Fruit fly (Drosophila melanogaster) whole organism: ENCODE data around the gene Ir25a.

Experiments
- CG8478 ChIP-seq: fragments of >200 bp; optimal IDR thresholded peaks from 2 replicates; lab custom pipeline; 2018; ENCODE audit warnings: inconsistent platforms
- Dll ChIP-seq: fragments of >200 bp; optimal IDR thresholded peaks from 2 replicates; lab custom pipeline; 2017
- EcR ChIP-seq, 2 experiments: fragments of >200 bp; optimal IDR thresholded peaks; 2 replicates each; lab custom pipeline; 2017; ENCODE audit warnings: missing biosample characterization in 2 of 2, missing genetic modification characterization in 2 of 2, missing genetic modification reagents in 2 of 2
- pan ChIP-seq: fragments of >200 bp; optimal IDR thresholded peaks from 2 replicates; lab custom pipeline; 2017
- psq ChIP-seq: fragments of >200 bp; optimal IDR thresholded peaks from 2 replicates; lab custom pipeline; 2017
- usp ChIP-seq: fragments of >200 bp; optimal IDR thresholded peaks from 2 replicates; lab custom pipeline; 2017; ENCODE audit warnings: missing biosample characterization, missing genetic modification characterization, mixed read lengths

The Ir25a gene

dm6 chr2L:4847191-4847853 lies 12.2 kb upstream of the Ir25a start, which contains the start of the genes mxt and CG11927:
Gene mxt (minus strand): TSS chr2L:4847295.
Gene CG11927 (plus strand): TSS chr2L:4847766.
- no peak for TF ChIP-seq Dll
- no peak for TF ChIP-seq pan
- TF ChIP-seq usp (GFP tag; lab: Kevin White, UChicago) = no peak
- TF ChIP-seq psq (lab: Kevin White, UChicago) = no peak
- TF ChIP-seq CG8478 (lab: Kevin White, UChicago) = no peak
- TF ChIP-seq EcR (GFP tag; optimal IDR thresholded peaks at IDR 0.05; lab: Kevin White, UChicago) = no peak

- no peak for TF ChIP-seq psq (lab: Kevin White, UChicago)
- no peak for TF ChIP-seq usp (GFP tag; lab: Kevin White, UChicago)
- TF ChIP-seq pan = no peak
- TF ChIP-seq Dll = no peak
- no peak for TF ChIP-seq CG8478 (lab: Kevin White, UChicago)
- TF ChIP-seq EcR (GFP tag; optimal IDR thresholded peaks at IDR 0.05; lab: Kevin White, UChicago) = no peak
Observed at dm6 chr2L:4846629-4847125, 11.6 kb upstream of the Ir25a start.

dm6 chr2L:4838494-4839320 lies 3.6 kb upstream of the Ir25a start:
- TF ChIP-seq CG8478 (lab: Kevin White, UChicago) (no peak), Dll (no peak), pan (no peak), EcR (GFP tag; optimal IDR thresholded peaks at IDR 0.05; lab: Kevin White, UChicago) (no peak)

- TF ChIP-seq pan (no peak), usp (GFP tag; lab: Kevin White, UChicago) (no peak), psq (lab: Kevin White, UChicago) (no peak), CG8478 (lab: Kevin White, UChicago) (no peak), Dll (no peak), EcR (GFP tag; optimal IDR thresholded peaks at IDR 0.05; lab: Kevin White, UChicago) (no peak)
Observed at dm6 chr2L:4837772-4838397, 2.8 kb upstream of the Ir25a start, which contains the start of the genes tank and CG12194. Gene tank (minus strand): TSS chr2L:4837999. Gene CG12194 (plus strand): TSS chr2L:4838347.

- no peak for TF ChIP-seq CG8478 (lab: Kevin White, UChicago)
- TF ChIP-seq EcR (GFP tag; optimal IDR thresholded peaks at IDR 0.05; lab: Kevin White, UChicago) = no peak
- TF ChIP-seq Dll = no peak
- no peak for TF ChIP-seq usp (GFP tag; lab: Kevin White, UChicago)
- no peak for TF ChIP-seq pan
- no peak for TF ChIP-seq psq (lab: Kevin White, UChicago)
Observed at dm6 chr2L:4836193-4836592, 1.1 kb upstream of the Ir25a start.

DNA sequence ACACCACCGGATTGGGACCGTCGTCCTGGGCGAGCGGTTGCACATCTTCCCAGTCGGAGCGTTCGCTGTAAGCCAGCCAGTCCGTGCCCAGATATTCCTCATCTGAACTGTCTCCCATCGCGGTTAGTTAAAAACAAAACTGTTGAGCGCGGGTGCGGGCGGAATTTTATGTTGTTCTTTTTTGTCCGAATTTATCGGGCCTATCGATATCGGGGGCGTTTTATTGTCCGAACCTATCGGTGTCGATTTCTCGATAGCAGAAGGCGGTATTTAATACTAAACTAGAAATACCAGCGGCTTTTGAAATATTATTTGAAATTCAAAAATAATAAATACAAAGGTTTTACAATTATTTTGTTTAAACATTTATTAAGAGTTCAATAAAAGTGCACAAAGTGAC lies 4.6 kb downstream of the Ir25a start, which contains the start of gene Fnta:
Fnta (minus strand) TSS at position 204 of the 400 bp plus-strand sequence.
- no peak for TF ChIP-seq pan
- TF ChIP-seq Dll = no peak
- no peak for TF ChIP-seq psq (lab: Kevin White, UChicago)
- no peak for TF ChIP-seq EcR (GFP tag; optimal IDR thresholded peaks at IDR 0.05; lab: Kevin White, UChicago)
- TF ChIP-seq CG8478 (lab: Kevin White, UChicago) = no peak
- no peak for TF ChIP-seq usp (GFP tag; lab: Kevin White, UChicago)

- TF ChIP-seq CG8478 (lab: Kevin White, UChicago) = no peak
- TF ChIP-seq pan = no peak
- TF ChIP-seq EcR (GFP tag; optimal IDR thresholded peaks at IDR 0.05; lab: Kevin White, UChicago) = no peak
- TF ChIP-seq psq (lab: Kevin White, UChicago) = no peak
- TF ChIP-seq Dll = no peak
- TF ChIP-seq usp (GFP tag; lab: Kevin White, UChicago) = no peak
Observed at dm6 chr2L:4829040-4829439, 6.1 kb downstream of the Ir25a start.

DNA sequence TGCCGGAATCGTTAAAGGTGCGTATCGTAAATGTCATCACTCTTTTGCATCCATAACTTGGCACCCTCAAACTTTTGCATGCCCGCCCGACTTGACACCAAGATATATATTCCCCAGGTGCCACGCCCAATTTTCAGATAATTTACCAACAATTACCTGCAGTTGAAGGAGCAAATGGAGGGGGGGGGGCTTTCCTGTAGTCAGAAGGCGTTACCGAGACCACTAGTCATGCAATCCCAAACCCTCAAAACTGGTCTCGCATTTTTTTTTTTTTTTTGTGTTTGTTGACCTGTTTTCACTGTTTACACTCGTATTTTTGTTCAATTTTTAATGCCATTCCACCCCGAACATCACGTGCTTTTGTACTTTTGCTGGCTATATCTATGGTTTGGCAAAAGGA lies 9.4 kb downstream of the Ir25a start:
- TF ChIP-seq pan (no peak), EcR (GFP tag; optimal IDR thresholded peaks at IDR 0.05; lab: Kevin White, UChicago) (no peak), psq (lab: Kevin White, UChicago) (no peak)

DNA sequence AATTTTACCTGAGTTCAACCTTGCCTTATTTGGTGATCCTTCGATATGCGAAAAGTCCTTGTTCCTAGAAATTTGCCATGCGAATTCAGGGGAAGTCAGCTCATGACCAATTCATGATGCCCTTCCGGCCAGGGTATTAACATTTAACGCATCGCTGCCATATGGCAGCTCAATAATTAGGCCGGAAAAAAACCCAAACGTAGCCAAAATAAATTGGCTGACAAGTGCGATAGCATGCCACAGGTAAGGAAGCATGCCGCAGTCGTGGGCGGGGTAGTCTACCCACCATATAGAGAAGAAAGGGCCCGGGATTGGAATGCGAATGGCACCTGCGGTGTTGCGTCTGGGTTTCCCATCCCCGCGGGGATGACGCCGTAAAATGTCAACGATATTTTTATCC lies 11.3 kb downstream of the Ir25a start:
- TF ChIP-seq EcR (GFP tag; optimal IDR thresholded peaks at IDR 0.05; lab: Kevin White, UChicago) (no peak), usp (GFP tag; lab: Kevin White, UChicago) (no peak), psq (lab: Kevin White, UChicago) (no peak), CG8478 (lab: Kevin White, UChicago) (no peak), Dll (no peak), pan (no peak)

dm6 chr2L:4822258-4822657 lies 12.8 kb downstream of the Ir25a start:
- TF ChIP-seq Dll = no peak
- no peak for TF ChIP-seq CG8478 (lab: Kevin White, UChicago)
- no peak for TF ChIP-seq pan
- no peak for TF ChIP-seq EcR (GFP tag; optimal IDR thresholded peaks at IDR 0.05; lab: Kevin White, UChicago)
- TF ChIP-seq psq (lab: Kevin White, UChicago) = no peak
- no peak for TF ChIP-seq usp (GFP tag; lab: Kevin White, UChicago)

DNA sequence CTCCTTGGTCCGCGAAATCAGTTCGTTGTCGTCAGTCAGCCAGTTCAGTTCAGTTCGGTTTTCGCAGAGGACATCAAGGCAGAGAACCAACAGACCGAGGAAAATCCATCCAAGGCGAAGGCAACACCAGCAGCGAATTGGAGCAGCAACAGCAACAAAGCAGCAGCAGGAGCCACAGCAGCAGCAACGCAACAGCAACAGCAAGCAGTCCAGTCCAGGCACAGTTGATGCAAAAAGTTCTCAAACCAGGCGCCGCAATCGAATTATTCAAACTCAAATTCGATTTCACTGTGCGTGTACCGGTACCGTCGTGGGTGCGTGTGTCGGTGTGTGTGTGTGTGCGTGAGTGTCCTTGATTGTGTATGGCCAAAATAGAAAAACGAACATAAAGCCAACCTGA lies 13.3 kb downstream of the Ir25a start, which contains the start of gene CG15628:
CG15628 (plus strand) TSS at position 18 of the 400 bp plus-strand sequence.
- TF ChIP-seq CG8478 (lab: Kevin White, UChicago) (no peak), psq (lab: Kevin White, UChicago) (no peak), pan (no peak), usp (GFP tag; lab: Kevin White, UChicago) (no peak), Dll (no peak), EcR (GFP tag; optimal IDR thresholded peaks at IDR 0.05; lab: Kevin White, UChicago) (no peak)
